Worm (Caenorhabditis elegans): ENCODE measurements around the gene srw-101.

- no peak for TF ChIP-seq T22C8.4 (GFP tag; IDR thresholded peaks at IDR 0.05)
- TF ChIP-seq ztf-23 (GFP tag; IDR thresholded peaks at IDR 0.05), result no peak
- TF ChIP-seq cog-1 (tag; optimal IDR thresholded peaks at IDR 0.05), result no peak
- TF ChIP-seq flt-1 (GFP tag; IDR thresholded peaks at IDR 0.05), result no peak
- TF ChIP-seq ref-1 (GFP tag; conservative IDR thresholded peaks at IDR 0.05), result no peak
- no peak for TF ChIP-seq tab-1 (GFP tag; IDR thresholded peaks at IDR 0.05)
- TF ChIP-seq ztf-29 (GFP tag; IDR thresholded peaks at IDR 0.05), result no peak
- no peak for TF ChIP-seq klf-2 (GFP tag; conservative IDR thresholded peaks at IDR 0.05)
Observed at ce11 chrV:1708441-1708840, 13.6 kb upstream of the srw-101 start, which contains the start of gene srw-99.

Measured in whole organism, midembryonic.